Worm (Caenorhabditis elegans): ENCODE data around the gene nas-1.

DNA sequence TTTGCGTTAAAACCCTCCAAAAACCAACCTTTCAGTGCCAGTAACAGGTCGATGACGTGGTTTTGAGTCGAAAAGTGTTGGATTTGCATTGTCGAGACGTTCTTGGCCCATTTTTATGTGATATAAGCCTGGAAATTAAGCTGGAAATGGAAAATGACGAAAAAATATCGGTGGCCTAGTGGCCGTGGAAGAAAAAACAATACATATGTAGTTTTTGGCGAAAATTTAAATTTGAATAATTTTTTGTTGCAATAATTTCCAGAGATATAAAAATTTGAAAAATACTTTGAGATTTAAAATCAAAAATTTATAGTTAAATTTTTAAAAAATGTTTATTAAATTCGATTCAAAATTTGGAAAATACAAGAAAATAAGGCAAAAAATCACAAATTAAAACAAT, 33.8 kb downstream of the nas-1 start, which contains the start of gene ciao-2B:
- TF ChIP-seq ztf-11 (tag; optimal IDR thresholded peaks at IDR 0.05) (no peak), nhr-76 (tag; optimal IDR thresholded peaks at IDR 0.05) (no peak), unc-39 (tag; optimal IDR thresholded peaks at IDR 0.05) (no peak), ceh-39 (tag; optimal IDR thresholded peaks at IDR 0.05) (no peak), lsy-2 (tag; optimal IDR thresholded peaks at IDR 0.05) (no peak), snpc-4 (tag; optimal IDR thresholded peaks at IDR 0.05) (no peak), unc-62 (GFP tag; optimal IDR thresholded peaks at IDR 0.05) (no peak), elt-3 (tag; optimal IDR thresholded peaks at IDR 0.05) (no peak), pha-4 (tag; optimal IDR thresholded peaks at IDR 0.05) (no peak), nhr-12 (tag; optimal IDR thresholded peaks at IDR 0.05) (no peak), zip-8 (tag; optimal IDR thresholded peaks at IDR 0.05) (no peak)

Measured in whole organism, mixed stage, embryonic.